Fruit fly (Drosophila melanogaster) whole organism, embryonic: ENCODE data around the gene CG5359.

Experiments used
- Atf-2 ChIP-seq: fragments of 200-800 bp; sonication (Bioruptor generic); optimal IDR thresholded peaks from 2 replicates; lab custom pipeline; 2016; ENCODE audit warnings: missing biosample characterization, missing genetic modification characterization
- Bteb2 ChIP-seq: fragments of 200-800 bp; sonication (Bioruptor generic); optimal IDR thresholded peaks from 2 replicates; lab custom pipeline; 2016; ENCODE audit warnings: missing biosample characterization, missing genetic modification characterization
- CG12104 ChIP-seq: fragments of 200-800 bp; sonication (Bioruptor generic); optimal IDR thresholded peaks from 3 replicates; lab custom pipeline; 2016; ENCODE audit warnings: missing biosample characterization, missing genetic modification characterization
- CG13296 ChIP-seq: fragments of 200-800 bp; sonication (Bioruptor generic); optimal IDR thresholded peaks from 3 replicates; lab custom pipeline; 2018; ENCODE audit warnings: missing biosample characterization, mild to moderate bottlenecking, missing genetic modification characterization
- CG18619 ChIP-seq: fragments of 200-800 bp; sonication (Bioruptor generic); optimal IDR thresholded peaks from 3 replicates; lab custom pipeline; 2017; ENCODE audit warnings: missing biosample characterization, mild to moderate bottlenecking, missing genetic modification characterization
- CG31224 ChIP-seq: fragments of 200-800 bp; sonication (Bioruptor generic); IDR thresholded peaks from 2 replicates; pipeline ENCODE4 v1.3.6; 2022; ENCODE audit warnings: missing biosample characterization, missing genetic modification characterization
- CG3726 ChIP-seq: fragments of 200-800 bp; sonication (Bioruptor generic); IDR thresholded peaks from 3 replicates; pipeline ENCODE4, ENCODE4 v1.3.6; 2022; ENCODE audit warnings: missing biosample characterization, missing genetic modification characterization
- CG4282 ChIP-seq: fragments of 200-800 bp; sonication (Bioruptor generic); optimal IDR thresholded peaks from 2 replicates; lab custom pipeline; 2016; ENCODE audit warnings: missing biosample characterization, missing genetic modification characterization
- CG4424 ChIP-seq: fragments of 200-800 bp; sonication (Bioruptor generic); optimal IDR thresholded peaks from 3 replicates; lab custom pipeline; 2016; ENCODE audit warnings: missing biosample characterization, missing genetic modification characterization
- CG7357 ChIP-seq: fragments of 200-800 bp; sonication (Bioruptor generic); IDR thresholded peaks from 3 replicates; pipeline ENCODE4 v1.3.6; 2022; ENCODE audit warnings: missing biosample characterization, missing genetic modification characterization
- D19A ChIP-seq: fragments of 200-800 bp; optimal IDR thresholded peaks from 3 replicates; lab custom pipeline; 2019; ENCODE audit warnings: missing biosample characterization, mild to moderate bottlenecking, missing genetic modification characterization, moderate library complexity
- D19B ChIP-seq: fragments of 200-800 bp; sonication (Bioruptor generic); optimal IDR thresholded peaks from 2 replicates; lab custom pipeline; 2017; ENCODE audit warnings: missing biosample characterization, mild to moderate bottlenecking, missing genetic modification characterization
- Dad ChIP-seq: fragments of 200-800 bp; sonication (Bioruptor generic); optimal IDR thresholded peaks from 3 replicates; lab custom pipeline; 2016; ENCODE audit warnings: missing biosample characterization, missing genetic modification characterization
- Drgx ChIP-seq: fragments of 200-800 bp; sonication (Bioruptor generic); IDR thresholded peaks from 2 replicates; pipeline ENCODE4 v1.3.6; 2022; ENCODE audit warnings: missing biosample characterization, missing genetic modification characterization
- HLH4C ChIP-seq: fragments of 200-800 bp; sonication (Bioruptor generic); IDR thresholded peaks from 3 replicates; pipeline ENCODE4 v1.3.6; 2022; ENCODE audit warnings: missing biosample characterization, missing genetic modification characterization; ENCODE audit not compliant: partially characterized antibody
- HmgD ChIP-seq: fragments of 200-800 bp; sonication (Bioruptor generic); optimal IDR thresholded peaks from 3 replicates; lab custom pipeline; 2016; ENCODE audit warnings: missing biosample characterization, missing genetic modification characterization
- Hmr ChIP-seq: fragments of 200-800 bp; sonication (Bioruptor generic); optimal IDR thresholded peaks from 3 replicates; lab custom pipeline; 2017; ENCODE audit warnings: mild to moderate bottlenecking, missing biosample characterization, missing genetic modification reagents, missing genetic modification characterization
- Jarid2 ChIP-seq: fragments of 200-800 bp; sonication (Bioruptor generic); optimal IDR thresholded peaks from 3 replicates; lab custom pipeline; 2017; ENCODE audit warnings: mild to moderate bottlenecking, missing biosample characterization, missing genetic modification reagents, missing genetic modification characterization
- Lim3 ChIP-seq: fragments of 200-800 bp; sonication (Bioruptor generic); IDR thresholded peaks from 2 replicates; pipeline ENCODE4 v1.3.6; 2022; ENCODE audit warnings: missing biosample characterization, missing genetic modification characterization
- Mes4 ChIP-seq: fragments of 200-800 bp; sonication (Bioruptor generic); optimal IDR thresholded peaks from 2 replicates; lab custom pipeline; 2016; ENCODE audit warnings: missing biosample characterization, missing genetic modification characterization
- Nf-YB ChIP-seq: fragments of 200-800 bp; sonication (Bioruptor generic); optimal IDR thresholded peaks from 3 replicates; lab custom pipeline; 2019; ENCODE audit warnings: missing biosample characterization, mild to moderate bottlenecking, missing genetic modification characterization, moderate library complexity
- Opbp ChIP-seq: fragments of 200-800 bp; sonication (Bioruptor generic); IDR thresholded peaks from 3 replicates; pipeline ENCODE4 v1.3.6; 2022; ENCODE audit warnings: missing biosample characterization, missing genetic modification characterization; ENCODE audit not compliant: partially characterized antibody
- Ssrp ChIP-seq: fragments of 200-800 bp; sonication (Bioruptor generic); optimal IDR thresholded peaks from 2 replicates; lab custom pipeline; 2018; ENCODE audit warnings: missing biosample characterization, mild to moderate bottlenecking, missing genetic modification characterization, moderate library complexity
- Trl ChIP-seq, 3 experiments: fragments of >200 bp in 2 of 3; fragments of 200-800 bp in 1 of 3; sonication (Bioruptor generic) in 1 of 3; optimal IDR thresholded peaks; 2 replicates in 1 of 3; 3 replicates in 2 of 3; lab custom pipeline; 2016 to 2017; ENCODE audit warnings: missing biosample characterization in 1 of 3, missing genetic modification characterization in 1 of 3
- cg ChIP-seq: fragments of 200-800 bp; sonication (Bioruptor generic); optimal IDR thresholded peaks from 3 replicates; lab custom pipeline; 2019; ENCODE audit warnings: missing biosample characterization, mild to moderate bottlenecking, missing genetic modification characterization, moderate library complexity
- chinmo ChIP-seq: fragments of 200-800 bp; sonication (Bioruptor generic); IDR thresholded peaks from 4 replicates; pipeline ENCODE4 v1.3.6; 2022; ENCODE audit warnings: missing biosample characterization, missing genetic modification characterization; ENCODE audit not compliant: partially characterized antibody
- chm ChIP-seq: fragments of 200-800 bp; sonication (Bioruptor generic); IDR thresholded peaks from 2 replicates; pipeline ENCODE4 v1.3.6; 2022; ENCODE audit warnings: missing biosample characterization, missing genetic modification characterization
- ci ChIP-seq: fragments of 200-800 bp; sonication (Bioruptor generic); IDR thresholded peaks from 3 replicates; pipeline ENCODE4 v1.3.6; 2022; ENCODE audit warnings: missing biosample characterization, missing genetic modification characterization
- crc ChIP-seq: fragments of 200-800 bp; sonication (Bioruptor generic); optimal IDR thresholded peaks from 2 replicates; lab custom pipeline; 2016; ENCODE audit warnings: missing biosample characterization, missing genetic modification characterization
- ewg ChIP-seq: fragments of 200-800 bp; sonication (Bioruptor generic); optimal IDR thresholded peaks from 3 replicates; lab custom pipeline; 2017; ENCODE audit warnings: mild to moderate bottlenecking, missing biosample characterization, missing genetic modification reagents, missing genetic modification characterization
- ftz-f1 ChIP-seq: fragments of 200-800 bp; sonication (Bioruptor generic); optimal IDR thresholded peaks from 2 replicates; lab custom pipeline; 2016; ENCODE audit warnings: missing biosample characterization, missing genetic modification characterization
- ind ChIP-seq: fragments of 200-800 bp; sonication (Bioruptor generic); optimal IDR thresholded peaks from 3 replicates; lab custom pipeline; 2016; ENCODE audit warnings: missing biosample characterization, missing genetic modification characterization
- jigr1 ChIP-seq: fragments of 200-800 bp; sonication (Bioruptor generic); IDR thresholded peaks from 3 replicates; pipeline ENCODE4 v1.3.6; 2022; ENCODE audit warnings: missing biosample characterization, missing genetic modification characterization
- jumu ChIP-seq: fragments of 200-800 bp; sonication (Bioruptor generic); optimal IDR thresholded peaks from 3 replicates; lab custom pipeline; 2016; ENCODE audit warnings: missing biosample characterization, missing genetic modification characterization
- nau ChIP-seq: fragments of 200-800 bp; sonication (Bioruptor generic); optimal IDR thresholded peaks from 3 replicates; lab custom pipeline; 2017; ENCODE audit warnings: missing biosample characterization, mild to moderate bottlenecking, missing genetic modification characterization, missing genetic modification reagents
- nom ChIP-seq: fragments of 200-800 bp; sonication (Bioruptor generic); optimal IDR thresholded peaks from 2 replicates; lab custom pipeline; 2017; ENCODE audit warnings: missing biosample characterization, missing genetic modification characterization, mild to moderate bottlenecking, moderate library complexity, missing genetic modification reagents
- otp ChIP-seq: fragments of 200-800 bp; sonication (Bioruptor generic); IDR thresholded peaks from 3 replicates; pipeline ENCODE4, ENCODE4 v1.3.6; 2022; ENCODE audit warnings: missing biosample characterization, missing genetic modification characterization
- seq ChIP-seq: fragments of 200-800 bp; sonication (Bioruptor generic); IDR thresholded peaks from 2 replicates; pipeline ENCODE4 v1.3.6; 2022; ENCODE audit warnings: missing biosample characterization, missing genetic modification characterization
- sr ChIP-seq: fragments of 200-800 bp; sonication (Bioruptor generic); IDR thresholded peaks from 3 replicates; pipeline ENCODE4 v1.3.6; 2022; ENCODE audit warnings: missing biosample characterization, missing genetic modification characterization
- z ChIP-seq: fragments of 200-800 bp; sonication (Bioruptor generic); IDR thresholded peaks from 3 replicates; pipeline ENCODE4 v1.3.6; 2022; ENCODE audit warnings: missing biosample characterization, missing genetic modification characterization

The CG5359 gene

dm6 chr3R:9949903-9950302 is 51.2 kb downstream of the CG5359 start (continued):
- no peak for TF ChIP-seq Mes4
- no peak for TF ChIP-seq Lim3
- no peak for TF ChIP-seq CG4424 (GFP tag; lab: Kevin White, UChicago)
- TF ChIP-seq CG3726 (GFP tag; lab: Robert Waterston, UW): no peak
- TF ChIP-seq jumu (GFP tag; lab: Kevin White, UChicago): no peak
- TF ChIP-seq CG4282 (GFP tag; lab: Kevin White, UChicago): no peak
- no peak for TF ChIP-seq crc (GFP tag; lab: Kevin White, UChicago)
- no peak for TF ChIP-seq Nf-YB (GFP tag; lab: Kevin White, UChicago)
- TF ChIP-seq ftz-f1: no peak
- no peak for TF ChIP-seq Dad (GFP tag; lab: Kevin White, UChicago)
- TF ChIP-seq otp: no peak
- TF ChIP-seq ci (GFP tag; lab: Robert Waterston, UW): no peak
- TF ChIP-seq nom: peak; percentile 9
- TF ChIP-seq z: no peak
- no peak for TF ChIP-seq sr (GFP tag; lab: Robert Waterston, UW)
- TF ChIP-seq ind (GFP tag; lab: Kevin White, UChicago): no peak
- TF ChIP-seq chinmo: peak; percentile 52; the same call in 1 of the 4 replicates
- no peak for TF ChIP-seq D19A (tag; lab: Kevin White, UChicago)
- no peak for TF ChIP-seq nau
- TF ChIP-seq D19B (GFP tag; lab: Kevin White, UChicago): no peak
- TF ChIP-seq CG12104 (GFP tag; lab: Kevin White, UChicago): no peak
- no peak for TF ChIP-seq Atf-2 (GFP tag; lab: Kevin White, UChicago)
- TF ChIP-seq CG7357 (GFP tag; lab: Robert Waterston, UW): no peak
- peak; percentile 72 for TF ChIP-seq ewg (GFP tag; lab: Kevin White, UChicago)
- peak; percentile 18 to 34 for TF ChIP-seq Trl (optimal IDR thresholded peaks at IDR 0.05; lab: Kevin White, UChicago)
- no peak for TF ChIP-seq Trl (GFP tag; optimal IDR thresholded peaks at IDR 0.05; lab: Kevin White, UChicago)
- no peak for TF ChIP-seq Opbp (GFP tag; lab: Robert Waterston, UW)
- peak; percentile 31; the same call in 1 of the 2 replicates for TF ChIP-seq Drgx
- no peak for TF ChIP-seq Ssrp (tag; lab: Kevin White, UChicago)
- no peak for TF ChIP-seq chm (GFP tag; lab: Robert Waterston, UW)
- TF ChIP-seq Hmr: no peak
- TF ChIP-seq CG13296 (GFP tag; lab: Kevin White, UChicago): no peak
- TF ChIP-seq Bteb2: no peak
- no peak for TF ChIP-seq jigr1 (GFP tag; lab: Robert Waterston, UW)
- TF ChIP-seq seq (GFP tag; lab: Robert Waterston, UW): no peak
- TF ChIP-seq CG31224 (GFP tag; lab: Robert Waterston, UW): no peak
- TF ChIP-seq HmgD (GFP tag; lab: Kevin White, UChicago): no peak
- TF ChIP-seq HLH4C (GFP tag; lab: Robert Waterston, UW): no peak
- TF ChIP-seq cg: peak; percentile 47
- no peak for TF ChIP-seq CG18619 (GFP tag; lab: Kevin White, UChicago)
- no peak for TF ChIP-seq Jarid2
